Fruit fly (Drosophila melanogaster) whole organism, embryonic: ENCODE data around the gene Tom40.

Experiments
- Aef1 ChIP-seq: fragments of 200-800 bp; sonication (Bioruptor generic); IDR thresholded peaks from 3 replicates; pipeline ENCODE4 v1.3.6; 2022; ENCODE audit warnings: missing biosample characterization, missing genetic modification characterization
- CG10321 ChIP-seq: fragments of 200-800 bp; sonication (Bioruptor generic); IDR thresholded peaks from 2 replicates; pipeline ENCODE4 v1.3.6; 2022; ENCODE audit warnings: missing biosample characterization, missing genetic modification characterization
- CG12744 ChIP-seq: fragments of 200-800 bp; sonication (Bioruptor generic); optimal IDR thresholded peaks from 2 replicates; lab custom pipeline; 2016; ENCODE audit warnings: missing biosample characterization, missing genetic modification characterization
- CG13624 ChIP-seq: fragments of 200-800 bp; sonication (Bioruptor generic); optimal IDR thresholded peaks from 2 replicates; lab custom pipeline; 2016; ENCODE audit warnings: missing biosample characterization, missing genetic modification characterization
- CG14860 ChIP-seq: fragments of 200-800 bp; sonication (Bioruptor generic); IDR thresholded peaks from 3 replicates; pipeline ENCODE4 v1.3.6; 2022; ENCODE audit warnings: missing biosample characterization, missing genetic modification characterization; ENCODE audit not compliant: partially characterized antibody
- CG1647 ChIP-seq: fragments of 200-800 bp; sonication (Bioruptor generic); optimal IDR thresholded peaks from 3 replicates; lab custom pipeline; 2016; ENCODE audit warnings: missing biosample characterization, missing genetic modification characterization
- CG17186 ChIP-seq: fragments of 200-800 bp; sonication (Bioruptor generic); optimal IDR thresholded peaks from 3 replicates; lab custom pipeline; 2017; ENCODE audit warnings: missing biosample characterization, missing genetic modification reagents, missing genetic modification characterization
- CG17568 ChIP-seq: fragments of 200-800 bp; sonication (Bioruptor generic); optimal IDR thresholded peaks from 2 replicates; lab custom pipeline; 2018; ENCODE audit warnings: missing biosample characterization, mild to moderate bottlenecking, missing genetic modification characterization, moderate library complexity
- CG30020 ChIP-seq: fragments of 200-800 bp; optimal IDR thresholded peaks from 2 replicates; lab custom pipeline; 2019; ENCODE audit warnings: missing biosample characterization, mild to moderate bottlenecking, missing genetic modification characterization, moderate library complexity
- CG3065 ChIP-seq: fragments of 200-800 bp; sonication (Bioruptor generic); optimal IDR thresholded peaks from 2 replicates; lab custom pipeline; 2016; ENCODE audit warnings: missing biosample characterization, missing genetic modification characterization
- CG32772 ChIP-seq: fragments of 200-800 bp; sonication (Bioruptor generic); IDR thresholded peaks from 2 replicates; pipeline ENCODE4 v1.3.6; 2022; ENCODE audit warnings: missing biosample characterization, missing genetic modification characterization
- CG33213 ChIP-seq: fragments of 200-800 bp; sonication (Bioruptor generic); optimal IDR thresholded peaks from 3 replicates; lab custom pipeline; 2016; ENCODE audit warnings: missing biosample characterization, missing genetic modification characterization
- CG6683 ChIP-seq: fragments of 200-800 bp; sonication (Bioruptor generic); optimal IDR thresholded peaks from 2 replicates; lab custom pipeline; 2017; ENCODE audit warnings: missing biosample characterization, mild to moderate bottlenecking, missing genetic modification characterization, missing genetic modification reagents
- CG7556 ChIP-seq: fragments of 200-800 bp; sonication (Bioruptor generic); optimal IDR thresholded peaks from 2 replicates; lab custom pipeline; 2017; ENCODE audit warnings: missing biosample characterization, mild to moderate bottlenecking, missing genetic modification characterization
- CG8281 ChIP-seq: fragments of 200-800 bp; sonication (Bioruptor generic); optimal IDR thresholded peaks from 2 replicates; lab custom pipeline; 2018; ENCODE audit warnings: missing biosample characterization, mild to moderate bottlenecking, missing genetic modification characterization, moderate library complexity
- CG8765 ChIP-seq: fragments of 200-800 bp; sonication (Bioruptor generic); IDR thresholded peaks from 2 replicates; pipeline ENCODE4 v1.3.6; 2022; ENCODE audit warnings: missing biosample characterization, missing genetic modification characterization
- CG8944 ChIP-seq: fragments of 200-800 bp; sonication (Bioruptor generic); optimal IDR thresholded peaks from 3 replicates; lab custom pipeline; 2016; ENCODE audit warnings: missing biosample characterization, missing genetic modification characterization
- D19B ChIP-seq: fragments of 200-800 bp; sonication (Bioruptor generic); optimal IDR thresholded peaks from 2 replicates; lab custom pipeline; 2017; ENCODE audit warnings: missing biosample characterization, mild to moderate bottlenecking, missing genetic modification characterization
- Dek ChIP-seq: fragments of 200-800 bp; sonication (Bioruptor generic); optimal IDR thresholded peaks from 3 replicates; lab custom pipeline; 2019; ENCODE audit warnings: missing biosample characterization, mild to moderate bottlenecking, missing genetic modification characterization, moderate library complexity
- Dref ChIP-seq: fragments of 200-800 bp; sonication (Bioruptor generic); IDR thresholded peaks from 2 replicates; pipeline ENCODE4 v1.3.6; 2022; ENCODE audit warnings: missing biosample characterization, missing genetic modification characterization
- Fer2 ChIP-seq: fragments of 200-800 bp; sonication (Bioruptor generic); optimal IDR thresholded peaks from 2 replicates; lab custom pipeline; 2018; ENCODE audit warnings: missing biosample characterization, mild to moderate bottlenecking, missing genetic modification characterization, moderate library complexity
- HLH4C ChIP-seq: fragments of 200-800 bp; sonication (Bioruptor generic); IDR thresholded peaks from 3 replicates; pipeline ENCODE4 v1.3.6; 2022; ENCODE audit warnings: missing biosample characterization, missing genetic modification characterization; ENCODE audit not compliant: partially characterized antibody
- Jarid2 ChIP-seq: fragments of 200-800 bp; sonication (Bioruptor generic); optimal IDR thresholded peaks from 3 replicates; lab custom pipeline; 2017; ENCODE audit warnings: mild to moderate bottlenecking, missing biosample characterization, missing genetic modification reagents, missing genetic modification characterization
- Lhr ChIP-seq: fragments of 200-800 bp; sonication (Bioruptor generic); optimal IDR thresholded peaks from 3 replicates; lab custom pipeline; 2017; ENCODE audit warnings: mild to moderate bottlenecking, missing biosample characterization, missing genetic modification reagents, missing genetic modification characterization
- Lpt ChIP-seq: fragments of >200 bp; optimal IDR thresholded peaks from 2 replicates; lab custom pipeline; 2018; ENCODE audit warnings: missing biosample characterization, missing genetic modification characterization
- MBD-R2 ChIP-seq: fragments of 200-800 bp; sonication (Bioruptor generic); IDR thresholded peaks from 2 replicates; pipeline ENCODE4 v1.3.6; 2022; ENCODE audit warnings: missing biosample characterization, missing genetic modification characterization
- Neu2 ChIP-seq: fragments of 200-800 bp; sonication (Bioruptor generic); optimal IDR thresholded peaks from 3 replicates; lab custom pipeline; 2016; ENCODE audit warnings: missing biosample characterization, missing genetic modification characterization, borderline replicate concordance
- Nf-YC ChIP-seq: fragments of 200-800 bp; optimal IDR thresholded peaks from 3 replicates; lab custom pipeline; 2019; ENCODE audit warnings: missing biosample characterization, mild to moderate bottlenecking, missing genetic modification characterization, moderate library complexity
- Side ChIP-seq: fragments of 200-800 bp; sonication (Bioruptor generic); optimal IDR thresholded peaks from 2 replicates; lab custom pipeline; 2016; ENCODE audit warnings: missing biosample characterization, missing genetic modification characterization
- Sox100B ChIP-seq: fragments of 200-800 bp; sonication (Bioruptor generic); optimal IDR thresholded peaks from 3 replicates; lab custom pipeline; 2018; ENCODE audit warnings: missing biosample characterization, mild to moderate bottlenecking, missing genetic modification characterization
- ase ChIP-seq: fragments of 200-800 bp; sonication (Bioruptor generic); IDR thresholded peaks from 3 replicates; pipeline ENCODE4 v1.3.6; 2022; ENCODE audit warnings: missing biosample characterization, missing genetic modification characterization
- corto ChIP-seq: fragments of 200-800 bp; sonication (Bioruptor generic); optimal IDR thresholded peaks from 2 replicates; lab custom pipeline; 2016; ENCODE audit warnings: missing biosample characterization, mild to moderate bottlenecking, missing genetic modification characterization, moderate library complexity
- ftz-f1 ChIP-seq: fragments of 200-800 bp; sonication (Bioruptor generic); optimal IDR thresholded peaks from 2 replicates; lab custom pipeline; 2016; ENCODE audit warnings: missing biosample characterization, missing genetic modification characterization
- grau ChIP-seq: fragments of 200-800 bp; optimal IDR thresholded peaks from 3 replicates; lab custom pipeline; 2019; ENCODE audit warnings: missing biosample characterization, mild to moderate bottlenecking, missing genetic modification characterization, moderate library complexity
- gsb-n ChIP-seq: fragments of 200-800 bp; sonication (Bioruptor generic); optimal IDR thresholded peaks from 3 replicates; lab custom pipeline; 2018; ENCODE audit warnings: missing biosample characterization, mild to moderate bottlenecking, missing genetic modification characterization
- her ChIP-seq: fragments of 200-800 bp; sonication (Bioruptor generic); optimal IDR thresholded peaks from 2 replicates; lab custom pipeline; 2016; ENCODE audit warnings: missing biosample characterization, missing genetic modification characterization
- hth ChIP-seq: fragments of >200 bp; optimal IDR thresholded peaks from 2 replicates; lab custom pipeline; 2017; ENCODE audit warnings: inconsistent platforms
- klu ChIP-seq: fragments of 200-800 bp; sonication (Bioruptor generic); IDR thresholded peaks from 2 replicates; pipeline ENCODE4 v1.3.6; 2022; ENCODE audit warnings: missing biosample characterization, missing genetic modification characterization
- lola ChIP-seq, 3 experiments: fragments of >200 bp in 2 of 3; fragments of 200-800 bp in 1 of 3; sonication (Bioruptor generic) in 1 of 3; optimal IDR thresholded peaks; 2 replicates each; lab custom pipeline; 2017 to 2019; ENCODE audit warnings: missing biosample characterization in 3 of 3, missing genetic modification characterization in 3 of 3, mild to moderate bottlenecking in 1 of 3, moderate library complexity in 1 of 3
- pb ChIP-seq: fragments of 200-800 bp; sonication (Bioruptor generic); optimal IDR thresholded peaks from 3 replicates; lab custom pipeline; 2016; ENCODE audit warnings: missing biosample characterization, missing genetic modification characterization
- run ChIP-seq: fragments of 200-800 bp; sonication (Bioruptor generic); optimal IDR thresholded peaks from 3 replicates; lab custom pipeline; 2018; ENCODE audit warnings: missing biosample characterization, mild to moderate bottlenecking, missing genetic modification characterization
- schlank ChIP-seq: fragments of 200-800 bp; sonication (Bioruptor generic); optimal IDR thresholded peaks from 2 replicates; lab custom pipeline; 2018; ENCODE audit warnings: missing biosample characterization, mild to moderate bottlenecking, missing genetic modification characterization
- seq ChIP-seq: fragments of 200-800 bp; sonication (Bioruptor generic); IDR thresholded peaks from 2 replicates; pipeline ENCODE4 v1.3.6; 2022; ENCODE audit warnings: missing biosample characterization, missing genetic modification characterization
- sug ChIP-seq: fragments of 200-800 bp; optimal IDR thresholded peaks from 2 replicates; lab custom pipeline; 2019; ENCODE audit warnings: missing biosample characterization, mild to moderate bottlenecking, missing genetic modification characterization, moderate library complexity
- tgo ChIP-seq: fragments of 200-800 bp; sonication (Bioruptor generic); IDR thresholded peaks from 3 replicates; pipeline ENCODE4 v1.3.6; 2022; ENCODE audit warnings: missing biosample characterization, missing genetic modification characterization
- tna ChIP-seq: fragments of 200-800 bp; sonication (Bioruptor generic); IDR thresholded peaks from 2 replicates; pipeline ENCODE4 v1.3.6; 2022; ENCODE audit warnings: missing biosample characterization, missing genetic modification characterization; ENCODE audit not compliant: partially characterized antibody
- ttk ChIP-seq: fragments of 200-800 bp; sonication (Bioruptor generic); IDR thresholded peaks from 2 replicates; pipeline ENCODE4 v2.1.2; 2022; ENCODE audit warnings: missing biosample characterization, missing genetic modification characterization
- unc-4 ChIP-seq: fragments of 200-800 bp; sonication (Bioruptor generic); IDR thresholded peaks from 2 replicates; pipeline ENCODE4 v1.3.6; 2022; ENCODE audit warnings: missing biosample characterization, missing genetic modification characterization; ENCODE audit not compliant: partially characterized antibody

Gene Tom40

DNA sequence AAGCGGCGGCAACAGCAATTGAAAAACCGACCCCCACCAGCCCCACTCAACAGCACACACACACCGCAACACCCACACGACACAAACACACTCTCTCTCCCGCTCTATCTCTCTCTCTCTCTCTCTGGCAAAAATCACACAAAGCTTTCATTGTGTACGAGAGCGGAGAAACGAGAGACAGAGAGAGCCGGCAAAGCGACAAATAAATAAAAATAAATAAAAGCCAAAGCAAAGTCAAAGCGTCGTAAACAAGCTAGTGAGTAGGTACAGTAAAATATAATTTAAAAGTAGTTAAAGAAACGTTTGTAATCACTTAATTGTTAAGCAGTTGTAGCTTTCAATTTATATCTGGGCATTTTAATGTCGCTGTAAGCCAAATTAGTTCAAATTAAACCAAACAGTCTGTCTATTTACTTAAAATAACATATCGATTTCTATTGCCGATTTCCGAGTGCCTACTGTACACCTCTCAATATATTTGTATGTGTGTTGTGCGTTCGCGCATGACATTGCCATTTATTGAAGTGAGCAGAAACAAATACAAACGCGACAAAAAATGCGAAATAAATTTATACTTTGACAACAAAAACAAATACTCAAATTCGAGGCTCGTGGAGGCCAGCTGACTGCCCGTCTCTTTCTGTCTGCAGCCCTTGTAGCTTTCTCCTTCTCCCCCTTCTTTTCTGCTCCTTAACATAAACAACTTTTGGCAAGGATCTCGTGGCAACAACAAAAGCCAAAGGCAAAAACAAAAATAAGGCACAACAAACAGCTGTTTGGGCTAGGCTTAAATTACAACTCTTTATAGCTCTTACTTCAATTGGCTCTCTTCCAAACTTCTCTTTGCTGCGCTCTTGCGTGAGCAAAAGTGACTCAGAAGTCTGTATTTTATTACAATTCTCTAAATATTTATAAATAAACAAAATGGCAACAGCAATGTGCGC is 39.7 kb upstream of the Tom40 start (continued):
- peak; percentile 82 for TF ChIP-seq seq (GFP tag; lab: Robert Waterston, UW)
- TF ChIP-seq run (tag; lab: Kevin White, UChicago) = peak; percentile 71
- no peak for TF ChIP-seq Dref (GFP tag; lab: Robert Waterston, UW)
- peak; percentile 64 for TF ChIP-seq Jarid2 (GFP tag; lab: Kevin White, UChicago)
- peak in 1 of 3 experiments; percentile 37 for TF ChIP-seq lola (GFP tag; optimal IDR thresholded peaks at IDR 0.05; lab: Kevin White, UChicago)
- TF ChIP-seq CG30020 (tag; lab: Kevin White, UChicago) = peak; percentile 41
- peak; percentile 73 for TF ChIP-seq CG33213 (GFP tag; lab: Kevin White, UChicago)
- TF ChIP-seq Nf-YC (tag; lab: Kevin White, UChicago) = peak; percentile 89
- peak; percentile 60 for TF ChIP-seq CG3065 (GFP tag; lab: Kevin White, UChicago)
- peak; percentile 84 for TF ChIP-seq CG32772 (GFP tag; lab: Robert Waterston, UW)
- TF ChIP-seq CG6683 = peak; percentile 88
- TF ChIP-seq ase = peak; percentile 75; the same call in 2 of the 3 replicates
- peak; percentile 37 for TF ChIP-seq gsb-n
- TF ChIP-seq unc-4 (GFP tag; lab: Robert Waterston, UW) = no peak
- TF ChIP-seq corto = peak; percentile 76
- peak; percentile 93 for TF ChIP-seq CG13624 (GFP tag; lab: Kevin White, UChicago)
- TF ChIP-seq CG17568 (GFP tag; lab: Kevin White, UChicago) = peak; percentile 84
- no peak for TF ChIP-seq Neu2
- TF ChIP-seq CG8944 (GFP tag; lab: Kevin White, UChicago) = peak; percentile 74
- peak; percentile 85 for TF ChIP-seq her
- TF ChIP-seq HLH4C (GFP tag; lab: Robert Waterston, UW) = no peak
- TF ChIP-seq klu (GFP tag; lab: Robert Waterston, UW) = peak; percentile 81
- peak; percentile 76 for TF ChIP-seq Side (GFP tag; lab: Kevin White, UChicago)
- TF ChIP-seq ttk (GFP tag; lab: Robert Waterston, UW) = peak; percentile 82
- peak; percentile 60; the same call in 1 of the 2 replicates for TF ChIP-seq CG8765
- TF ChIP-seq ftz-f1 (GFP tag; lab: Kevin White, UChicago) = peak; percentile 10
- TF ChIP-seq CG14860 = no peak
- no peak for TF ChIP-seq Lhr (GFP tag; lab: Kevin White, UChicago)
- peak; percentile 91 for TF ChIP-seq Fer2 (tag; lab: Kevin White, UChicago)
- peak; percentile 88 for TF ChIP-seq Aef1 (GFP tag; lab: Robert Waterston, UW)
- TF ChIP-seq CG8281 (tag; lab: Kevin White, UChicago) = peak; percentile 72
- peak; percentile 99 for TF ChIP-seq grau (tag; lab: Kevin White, UChicago)
- peak; percentile 92 for TF ChIP-seq tgo (GFP tag; lab: Robert Waterston, UW)
- TF ChIP-seq schlank (tag; lab: Kevin White, UChicago) = peak; percentile 95
- TF ChIP-seq CG12744 (GFP tag; lab: Kevin White, UChicago) = peak; percentile 85
- peak; percentile 92 for TF ChIP-seq CG7556
- TF ChIP-seq D19B (GFP tag; lab: Kevin White, UChicago) = peak; percentile 85
- no peak for TF ChIP-seq hth (lab: Kevin White, UChicago)
- TF ChIP-seq CG10321 = peak; percentile 34; the same call in 1 of the 2 replicates
- TF ChIP-seq CG17186 (GFP tag; lab: Kevin White, UChicago) = peak; percentile 12
- TF ChIP-seq tna (GFP tag; lab: Robert Waterston, UW) = no peak
- peak; percentile 94 for TF ChIP-seq sug (tag; lab: Kevin White, UChicago)
- TF ChIP-seq CG1647 = peak; percentile 78
- peak; percentile 88 for TF ChIP-seq Sox100B (GFP tag; lab: Kevin White, UChicago)
- no peak for TF ChIP-seq Lpt (GFP tag; lab: Kevin White, UChicago)
- peak; percentile 95 for TF ChIP-seq Dek
- TF ChIP-seq pb (GFP tag; lab: Kevin White, UChicago) = peak; percentile 59
- peak; percentile 82 for TF ChIP-seq MBD-R2 (GFP tag; lab: Robert Waterston, UW)
